Fruit fly (Drosophila melanogaster) whole organism, wandering third instar larva: ENCODE results near the gene ck.

Experiments used
- Abd-B ChIP-seq: fragments of >200 bp; optimal IDR thresholded peaks from 2 replicates; lab custom pipeline; 2017; ENCODE audit warnings: missing biosample characterization, missing genetic modification characterization
- CG32264 ChIP-seq: fragments of 200-800 bp; sonication (Bioruptor generic); optimal IDR thresholded peaks from 2 replicates; lab custom pipeline; 2016; ENCODE audit warnings: missing biosample characterization, missing genetic modification characterization
- CG9705 ChIP-seq: fragments of 200-800 bp; sonication (Bioruptor generic); optimal IDR thresholded peaks from 2 replicates; lab custom pipeline; 2018; ENCODE audit warnings: missing biosample characterization, mild to moderate bottlenecking, missing genetic modification characterization
- CrebA ChIP-seq: fragments of 200-800 bp; sonication (Bioruptor generic); optimal IDR thresholded peaks from 2 replicates; lab custom pipeline; 2016; ENCODE audit warnings: missing biosample characterization, mild to moderate bottlenecking, missing genetic modification characterization, borderline replicate concordance
- Dfd ChIP-seq: fragments of >200 bp; optimal IDR thresholded peaks from 2 replicates; lab custom pipeline; 2017; ENCODE audit warnings: missing biosample characterization, missing genetic modification characterization
- Dif ChIP-seq: fragments of 200-275, 200-300 bp; sonication (Bioruptor generic); optimal IDR thresholded peaks from 2 replicates; lab custom pipeline; 2018; ENCODE audit warnings: missing biosample characterization, missing genetic modification characterization; ENCODE audit not compliant: partially characterized antibody
- GATAd ChIP-seq: sonication (Bioruptor generic); optimal IDR thresholded peaks from 2 replicates; lab custom pipeline; 2016; ENCODE audit warnings: missing biosample characterization, missing genetic modification characterization
- HLH106 ChIP-seq: fragments of 200-800 bp; optimal IDR thresholded peaks from 3 replicates; lab custom pipeline; 2019; ENCODE audit warnings: missing biosample characterization, mild to moderate bottlenecking, missing genetic modification characterization, moderate library complexity
- Hnf4 ChIP-seq: fragments of 200-800 bp; sonication (Bioruptor generic); optimal IDR thresholded peaks from 2 replicates; lab custom pipeline; 2016; ENCODE audit warnings: missing biosample characterization, mild to moderate bottlenecking, missing genetic modification characterization
- Hr83 ChIP-seq: fragments of 200-300 bp; sonication (Bioruptor generic); optimal IDR thresholded peaks from 2 replicates; lab custom pipeline; 2016; ENCODE audit warnings: missing biosample characterization, mild to moderate bottlenecking, missing genetic modification characterization, moderate library complexity; ENCODE audit not compliant: poor library complexity, severe bottlenecking
- Jra ChIP-seq: sonication (Bioruptor generic); optimal IDR thresholded peaks from 2 replicates; lab custom pipeline; 2016; ENCODE audit warnings: missing biosample characterization, missing genetic modification characterization
- Mio ChIP-seq: sonication (Bioruptor generic); optimal IDR thresholded peaks from 2 replicates; lab custom pipeline; 2016; ENCODE audit warnings: missing biosample characterization, missing genetic modification characterization
- Myc ChIP-seq: fragments of >200 bp; optimal IDR thresholded peaks from 2 replicates; lab custom pipeline; 2017
- N ChIP-seq: fragments of >200 bp; optimal IDR thresholded peaks from 2 replicates; lab custom pipeline; 2018; ENCODE audit warnings: missing biosample characterization, missing external identifiers, missing genetic modification characterization
- OdsH ChIP-seq: fragments of 200-800 bp; sonication (Bioruptor generic); optimal IDR thresholded peaks from 2 replicates; lab custom pipeline; 2016; ENCODE audit warnings: missing biosample characterization, mild to moderate bottlenecking, missing genetic modification characterization
- Rel ChIP-seq, 2 experiments: fragments of 200-800 bp; sonication (Bioruptor generic) in 1 of 2; optimal IDR thresholded peaks; 2 replicates in 1 of 2; 3 replicates in 1 of 2; lab custom pipeline; 2016 to 2019; ENCODE audit warnings: mild to moderate bottlenecking in 2 of 2, missing biosample characterization in 2 of 2, missing genetic modification characterization in 2 of 2, moderate library complexity in 1 of 2
- Sp1 ChIP-seq: fragments of 200-800 bp; sonication (Bioruptor generic); optimal IDR thresholded peaks from 3 replicates; lab custom pipeline; 2019; ENCODE audit warnings: missing biosample characterization, mild to moderate bottlenecking, missing genetic modification characterization, moderate library complexity
- Vsx2 ChIP-seq: fragments of 200-300, 225-300 bp; sonication (Bioruptor generic); optimal IDR thresholded peaks from 2 replicates; lab custom pipeline; 2018; ENCODE audit warnings: missing biosample characterization, missing genetic modification characterization; ENCODE audit not compliant: partially characterized antibody
- br ChIP-seq: fragments of 200-800 bp; sonication (Bioruptor generic); optimal IDR thresholded peaks from 2 replicates; lab custom pipeline; 2016; ENCODE audit warnings: missing biosample characterization, missing genetic modification characterization
- brk ChIP-seq: fragments of 200-800 bp; sonication (Bioruptor generic); optimal IDR thresholded peaks from 2 replicates; lab custom pipeline; 2016; ENCODE audit warnings: missing biosample characterization, mild to moderate bottlenecking, missing genetic modification characterization
- dl ChIP-seq, 2 experiments: fragments of 175-275, 200-275 bp in 1 of 2; fragments of 200-275 bp in 1 of 2; sonication (Bioruptor generic); optimal IDR thresholded peaks; lab custom pipeline; 2018; ENCODE audit warnings: mild to moderate bottlenecking in 2 of 2, missing biosample characterization in 2 of 2, missing genetic modification characterization in 2 of 2, moderate library complexity in 2 of 2; ENCODE audit not compliant: partially characterized antibody in 2 of 2, insufficient read depth in 1 of 2
- dmrt93B ChIP-seq: fragments of 200-800 bp; sonication (Bioruptor generic); optimal IDR thresholded peaks from 2 replicates; lab custom pipeline; 2018; ENCODE audit warnings: missing biosample characterization, mild to moderate bottlenecking, missing genetic modification characterization
- dsf ChIP-seq: sonication (Bioruptor generic); optimal IDR thresholded peaks from 2 replicates; lab custom pipeline; 2016; ENCODE audit warnings: missing biosample characterization, missing genetic modification characterization, borderline replicate concordance
- ey ChIP-seq: fragments of 200-800 bp; sonication (Bioruptor generic); optimal IDR thresholded peaks from 2 replicates; lab custom pipeline; 2016; ENCODE audit warnings: missing biosample characterization, missing genetic modification characterization
- foxo ChIP-seq, 2 experiments: fragments of 200-800 bp; sonication (Bioruptor generic); optimal IDR thresholded peaks; 2 replicates in 1 of 2; 3 replicates in 1 of 2; lab custom pipeline; 2016 to 2017; ENCODE audit warnings: missing biosample characterization in 2 of 2, missing genetic modification characterization in 2 of 2
- fru ChIP-seq: fragments of 200-800 bp; sonication (Bioruptor generic); optimal IDR thresholded peaks from 3 replicates; lab custom pipeline; 2016; ENCODE audit warnings: missing biosample characterization, mild to moderate bottlenecking, missing genetic modification characterization
- h ChIP-seq: fragments of 200-800 bp; sonication (Bioruptor generic); optimal IDR thresholded peaks from 3 replicates; lab custom pipeline; 2016; ENCODE audit warnings: missing biosample characterization, mild to moderate bottlenecking, missing genetic modification characterization
- jim ChIP-seq: fragments of 175-275, 200-325 bp; sonication (Bioruptor generic); optimal IDR thresholded peaks from 2 replicates; lab custom pipeline; 2016; ENCODE audit warnings: missing biosample characterization, mild to moderate bottlenecking, missing genetic modification characterization
- lola ChIP-seq: fragments of >200 bp; optimal IDR thresholded peaks from 2 replicates; lab custom pipeline; 2017; ENCODE audit warnings: missing biosample characterization, missing genetic modification characterization
- pan ChIP-seq: fragments of >200 bp; optimal IDR thresholded peaks from 2 replicates; lab custom pipeline; 2017
- psq ChIP-seq: fragments of 200-800 bp; sonication (Bioruptor generic); optimal IDR thresholded peaks from 3 replicates; lab custom pipeline; 2017; ENCODE audit warnings: missing biosample characterization, mild to moderate bottlenecking, missing genetic modification characterization, moderate library complexity
- rgr ChIP-seq: fragments of 200-800 bp; sonication (Bioruptor generic); optimal IDR thresholded peaks from 3 replicates; lab custom pipeline; 2016; ENCODE audit warnings: missing biosample characterization, mild to moderate bottlenecking, missing genetic modification characterization
- sage ChIP-seq: fragments of 200-800 bp; sonication (Bioruptor generic); optimal IDR thresholded peaks from 2 replicates; lab custom pipeline; 2016; ENCODE audit warnings: missing biosample characterization, mild to moderate bottlenecking, missing genetic modification characterization
- sv ChIP-seq: fragments of 200-800 bp; sonication (Bioruptor generic); optimal IDR thresholded peaks from 3 replicates; lab custom pipeline; 2016; ENCODE audit warnings: missing biosample characterization, missing genetic modification characterization
- tai ChIP-seq: sonication (Bioruptor generic); optimal IDR thresholded peaks from 2 replicates; lab custom pipeline; 2016; ENCODE audit warnings: missing biosample characterization, missing genetic modification characterization
- usp ChIP-seq: fragments of >200 bp; optimal IDR thresholded peaks from 2 replicates; lab custom pipeline; 2017; ENCODE audit warnings: missing biosample characterization, missing genetic modification characterization
- woc ChIP-seq: sonication (Bioruptor generic); optimal IDR thresholded peaks from 2 replicates; lab custom pipeline; 2016; ENCODE audit warnings: missing biosample characterization, mild to moderate bottlenecking, missing genetic modification characterization

The ck gene

dm6 chr2L:14997370-14997769, 60.3 kb downstream of the ck start, which contains the start of gene mol:
Gene mol (minus strand): TSS chr2L:14997559.
- peak; percentile 16 for TF ChIP-seq Hr83
- TF ChIP-seq psq (GFP tag; lab: Kevin White, UChicago), result no peak
- no peak for TF ChIP-seq Dfd
- TF ChIP-seq HLH106 (tag; lab: Kevin White, UChicago), result no peak
- no peak for TF ChIP-seq CrebA (GFP tag; lab: Kevin White, UChicago)
- peak; percentile 57 for TF ChIP-seq Dif (GFP tag; lab: Kevin White, UChicago)
- TF ChIP-seq fru (GFP tag; lab: Kevin White, UChicago), result no peak
- no peak for TF ChIP-seq GATAd
- TF ChIP-seq dsf, result no peak
- TF ChIP-seq CG32264 (GFP tag; lab: Kevin White, UChicago), result no peak
- no peak for TF ChIP-seq lola (GFP tag; lab: Kevin White, UChicago)
- TF ChIP-seq pan, result no peak
- no peak for TF ChIP-seq N (GFP tag; lab: Kevin White, UChicago)
- TF ChIP-seq usp (GFP tag; lab: Kevin White, UChicago), result no peak
- no peak for TF ChIP-seq tai (GFP tag; lab: Kevin White, UChicago)
- no peak for TF ChIP-seq Hnf4 (GFP tag; lab: Kevin White, UChicago)
- peak; percentile 50 for TF ChIP-seq jim
- TF ChIP-seq Mio (GFP tag; lab: Kevin White, UChicago), result no peak
- TF ChIP-seq Abd-B (GFP tag; lab: Kevin White, UChicago), result no peak
- TF ChIP-seq Jra (GFP tag; lab: Kevin White, UChicago), result no peak
- TF ChIP-seq Rel (GFP tag; optimal IDR thresholded peaks at IDR 0.05; lab: Kevin White, UChicago), result no peak
- TF ChIP-seq Rel (tag; optimal IDR thresholded peaks at IDR 0.05; lab: Kevin White, UChicago), result no peak
- no peak for TF ChIP-seq foxo (GFP tag; optimal IDR thresholded peaks at IDR 0.05; lab: Kevin White, UChicago)
- TF ChIP-seq Myc (lab: Kevin White, UChicago), result no peak
- no peak for TF ChIP-seq rgr (GFP tag; lab: Kevin White, UChicago)
- no peak for TF ChIP-seq br
- TF ChIP-seq ey (GFP tag; lab: Kevin White, UChicago), result no peak
- TF ChIP-seq sage (GFP tag; lab: Kevin White, UChicago), result no peak
- peak; percentile 14 for TF ChIP-seq Vsx2 (GFP tag; lab: Kevin White, UChicago)
- TF ChIP-seq dl (GFP tag; optimal IDR thresholded peaks at IDR 0.05; lab: Kevin White, UChicago; ENCODE audit: insufficient read depth in 1 of 2, partially characterized antibody in 2 of 2), result peak; percentile 14 to 27
- no peak for TF ChIP-seq sv (GFP tag; lab: Kevin White, UChicago)

- TF ChIP-seq Dfd (no peak), brk (GFP tag; lab: Kevin White, UChicago) (peak; percentile 72), HLH106 (tag; lab: Kevin White, UChicago) (peak; percentile 88), CrebA (GFP tag; lab: Kevin White, UChicago) (peak; percentile 34), h (GFP tag; lab: Kevin White, UChicago) (peak; percentile 83), N (GFP tag; lab: Kevin White, UChicago) (no peak), ey (GFP tag; lab: Kevin White, UChicago) (peak; percentile 60), woc (peak; percentile 31), Jra (GFP tag; lab: Kevin White, UChicago) (peak; percentile 36), sv (GFP tag; lab: Kevin White, UChicago) (peak; percentile 85), Rel (GFP tag; optimal IDR thresholded peaks at IDR 0.05; lab: Kevin White, UChicago) (peak; percentile 80), Rel (tag; optimal IDR thresholded peaks at IDR 0.05; lab: Kevin White, UChicago) (no peak), rgr (GFP tag; lab: Kevin White, UChicago) (peak; percentile 89), dsf (no peak), br (peak; percentile 70), Mio (GFP tag; lab: Kevin White, UChicago) (no peak), Hnf4 (GFP tag; lab: Kevin White, UChicago) (peak; percentile 55), Dif (GFP tag; lab: Kevin White, UChicago) (peak; percentile 62), fru (GFP tag; lab: Kevin White, UChicago) (peak; percentile 57), lola (GFP tag; lab: Kevin White, UChicago) (no peak), CG9705 (GFP tag; lab: Kevin White, UChicago) (peak; percentile 45), Sp1 (GFP tag; lab: Kevin White, UChicago) (peak; percentile 86), dmrt93B (GFP tag; lab: Kevin White, UChicago) (peak; percentile 75), OdsH (GFP tag; lab: Kevin White, UChicago) (peak; percentile 90), psq (GFP tag; lab: Kevin White, UChicago) (peak; percentile 82), dl (GFP tag; optimal IDR thresholded peaks at IDR 0.05; lab: Kevin White, UChicago; ENCODE audit: insufficient read depth in 1 of 2, partially characterized antibody in 2 of 2) (peak in 1 of 2 experiments; percentile 59), GATAd (no peak), sage (GFP tag; lab: Kevin White, UChicago) (peak; percentile 38), foxo (GFP tag; optimal IDR thresholded peaks at IDR 0.05; lab: Kevin White, UChicago) (peak in 1 of 2 experiments; percentile 88), Vsx2 (GFP tag; lab: Kevin White, UChicago) (peak; percentile 15)
Measured at dm6 chr2L:14995594-14996463, 61.8 kb downstream of the ck start.
